Worm (Caenorhabditis elegans) whole organism, young adult: ENCODE results near the gene C16C8.14.

Experiments used
- C06A6.2 ChIP-seq: fragments of 200-800 bp; sonication (Bioruptor generic); conservative IDR thresholded peaks from 2 replicates; pipeline ENCODE4 v1.3.6; 2022; ENCODE audit warnings: missing genetic modification characterization, missing compliant biosample characterization
- C17E4.6 ChIP-seq: fragments of 200-800 bp; sonication (Bioruptor generic); IDR thresholded peaks from 2 replicates; pipeline ENCODE4 v1.3.6; 2022; ENCODE audit warnings: missing genetic modification reagents, missing genetic modification characterization, missing compliant biosample characterization
- F10E7.11 ChIP-seq: sonication (generic microtip); optimal IDR thresholded peaks from 2 replicates; lab custom pipeline; 2017; ENCODE audit warnings: mild to moderate bottlenecking, missing genetic modification characterization, moderate library complexity, missing compliant biosample characterization
- F49E8.2 ChIP-seq: sonication (generic microtip); optimal IDR thresholded peaks from 3 replicates; lab custom pipeline; 2017; ENCODE audit warnings: missing genetic modification characterization, mild to moderate bottlenecking, missing compliant biosample characterization, antibody characterized with exemption, moderate library complexity; ENCODE audit not compliant: insufficient read depth
- K11D2.4 ChIP-seq: fragments of 200-800 bp; sonication (Bioruptor generic); IDR thresholded peaks from 2 replicates; pipeline ENCODE4 v1.3.6; 2022; ENCODE audit warnings: missing genetic modification reagents, missing genetic modification characterization, missing compliant biosample characterization
- T07F8.4 ChIP-seq: sonication (generic microtip); optimal IDR thresholded peaks from 2 replicates; lab custom pipeline; 2016; ENCODE audit warnings: mild to moderate bottlenecking, missing genetic modification characterization, moderate library complexity, missing compliant biosample characterization
- Y53F4B.3 ChIP-seq: fragments of 200-800 bp; sonication (Bioruptor generic); IDR thresholded peaks from 2 replicates; pipeline ENCODE4 v1.3.6; 2022; ENCODE audit warnings: missing genetic modification reagents, missing genetic modification characterization, missing compliant biosample characterization
- Y53G8AR.9 ChIP-seq: fragments of 200-800 bp; sonication (Bioruptor generic); conservative IDR thresholded peaks from 2 replicates; pipeline ENCODE4 v1.3.6; 2022; ENCODE audit warnings: missing genetic modification reagents, missing genetic modification characterization, missing compliant biosample characterization
- Y56A3A.18 ChIP-seq: fragments of 200-800 bp; sonication (Bioruptor generic); IDR thresholded peaks from 2 replicates; pipeline ENCODE4 v1.3.6; 2022; ENCODE audit warnings: missing genetic modification reagents, missing genetic modification characterization, missing compliant biosample characterization
- ama-1 ChIP-seq, 3 experiments: fragments of 150-350 bp in 1 of 3; sonication (generic microtip) in 2 of 3; optimal IDR thresholded peaks; 2 replicates each; lab custom pipeline; 2014 to 2018; ENCODE audit warnings: missing biosample characterization in 2 of 3, missing genetic modification characterization in 2 of 3, missing genetic modification reagents in 2 of 3
- aptf-2 ChIP-seq: fragments of 200-800 bp; sonication (Bioruptor generic); conservative IDR thresholded peaks from 2 replicates; pipeline ENCODE4 v1.3.6; 2022; ENCODE audit warnings: missing genetic modification reagents, missing genetic modification characterization, missing compliant biosample characterization
- aptf-3 ChIP-seq: fragments of 200-800 bp; sonication (Bioruptor generic); IDR thresholded peaks from 2 replicates; pipeline ENCODE4 v1.3.6; 2022; ENCODE audit warnings: missing genetic modification characterization, missing compliant biosample characterization
- atf-7 ChIP-seq: sonication (generic microtip); optimal IDR thresholded peaks from 2 replicates; lab custom pipeline; 2017; ENCODE audit warnings: mild to moderate bottlenecking, missing genetic modification characterization, missing compliant biosample characterization
- attf-6 ChIP-seq: fragments of 200-800 bp; sonication (Bioruptor generic); IDR thresholded peaks from 2 replicates; pipeline ENCODE4 v1.3.6; 2022; ENCODE audit warnings: missing genetic modification reagents, missing genetic modification characterization, missing compliant biosample characterization
- ccch-3 ChIP-seq: fragments of 200-800 bp; sonication (Bioruptor generic); optimal IDR thresholded peaks from 2 replicates; lab custom pipeline; 2018; ENCODE audit warnings: mild to moderate bottlenecking, missing genetic modification characterization, missing compliant biosample characterization
- ceh-27 ChIP-seq: fragments of 200-800 bp; sonication (Bioruptor generic); optimal IDR thresholded peaks from 2 replicates; lab custom pipeline; 2018; ENCODE audit warnings: mild to moderate bottlenecking, missing genetic modification characterization, moderate library complexity, missing compliant biosample characterization
- ceh-58 ChIP-seq: fragments of 200-800 bp; sonication (Bioruptor generic); IDR thresholded peaks from 2 replicates; pipeline ENCODE4 v1.3.6; 2022; ENCODE audit warnings: missing genetic modification characterization, missing compliant biosample characterization
- ceh-79 ChIP-seq: sonication (generic microtip); optimal IDR thresholded peaks from 2 replicates; lab custom pipeline; 2017; ENCODE audit warnings: mild to moderate bottlenecking, missing genetic modification characterization, missing compliant biosample characterization
- dox-1 ChIP-seq: fragments of 200-800 bp; sonication (Bioruptor generic); IDR thresholded peaks from 2 replicates; pipeline ENCODE4 v1.3.6; 2022; ENCODE audit warnings: missing genetic modification reagents, missing genetic modification characterization, missing compliant biosample characterization
- dpl-1 ChIP-seq: fragments of 150-350 bp; optimal IDR thresholded peaks from 2 replicates; lab custom pipeline; 2014; ENCODE audit warnings: missing biosample characterization, missing genetic modification reagents, missing genetic modification characterization
- efl-1 ChIP-seq: fragments of 150-350 bp; optimal IDR thresholded peaks from 2 replicates; lab custom pipeline; 2014; ENCODE audit warnings: missing biosample characterization, missing genetic modification reagents, missing genetic modification characterization
- egl-18 ChIP-seq: fragments of 200-800 bp; sonication (Bioruptor generic); IDR thresholded peaks from 2 replicates; pipeline ENCODE4 v1.3.6; 2022; ENCODE audit warnings: missing genetic modification reagents, missing genetic modification characterization, missing compliant biosample characterization
- egrh-3 ChIP-seq: fragments of 200-800 bp; sonication (Bioruptor generic); IDR thresholded peaks from 2 replicates; pipeline ENCODE4 v1.3.6; 2022; ENCODE audit warnings: missing genetic modification reagents, missing genetic modification characterization, missing compliant biosample characterization
- gei-17 ChIP-seq: fragments of 200-800 bp; sonication (Bioruptor generic); optimal IDR thresholded peaks from 2 replicates; lab custom pipeline; 2018; ENCODE audit warnings: mild to moderate bottlenecking, missing genetic modification characterization, missing compliant biosample characterization
- hsf-1 ChIP-seq: fragments of 200-800 bp; sonication (Bioruptor generic); IDR thresholded peaks from 2 replicates; pipeline ENCODE4 v1.3.6; 2022; ENCODE audit warnings: missing genetic modification reagents, missing genetic modification characterization, missing compliant biosample characterization
- lag-1 ChIP-seq: fragments of 200-800 bp; sonication (Bioruptor generic); IDR thresholded peaks from 2 replicates; pipeline ENCODE4 v1.3.6; 2022; ENCODE audit warnings: missing genetic modification reagents, missing genetic modification characterization, missing compliant biosample characterization
- lin-26 ChIP-seq: fragments of 200-800 bp; sonication (Bioruptor generic); IDR thresholded peaks from 2 replicates; pipeline ENCODE4 v1.3.6; 2022; ENCODE audit warnings: missing genetic modification reagents, missing genetic modification characterization, missing compliant biosample characterization
- lin-54 ChIP-seq: fragments of 200-800 bp; sonication (Bioruptor generic); optimal IDR thresholded peaks from 2 replicates; lab custom pipeline; 2018; ENCODE audit warnings: mild to moderate bottlenecking, missing genetic modification characterization, missing compliant biosample characterization
- lsl-1 ChIP-seq: fragments of 200-800 bp; sonication (Bioruptor generic); optimal IDR thresholded peaks from 2 replicates; lab custom pipeline; 2018; ENCODE audit warnings: mild to moderate bottlenecking, missing genetic modification characterization, moderate library complexity, missing compliant biosample characterization
- madf-3 ChIP-seq: fragments of 200-800 bp; sonication (Bioruptor generic); IDR thresholded peaks from 2 replicates; pipeline ENCODE4 v1.3.6; 2022; ENCODE audit warnings: missing genetic modification reagents, missing genetic modification characterization, missing compliant biosample characterization
- mel-28 ChIP-seq: sonication (generic microtip); optimal IDR thresholded peaks from 2 replicates; lab custom pipeline; 2016; ENCODE audit warnings: borderline replicate concordance, mild to moderate bottlenecking, missing genetic modification characterization, missing compliant biosample characterization
- nfya-1 ChIP-seq: sonication (generic microtip); optimal IDR thresholded peaks from 2 replicates; lab custom pipeline; 2017; ENCODE audit warnings: antibody characterized with exemption, missing compliant biosample characterization, missing genetic modification characterization, borderline replicate concordance; ENCODE audit not compliant: insufficient read depth
- nfyb-1 ChIP-seq: fragments of 200-800 bp; sonication (Bioruptor generic); IDR thresholded peaks from 2 replicates; pipeline ENCODE4 v1.3.6; 2022; ENCODE audit warnings: missing genetic modification reagents, missing genetic modification characterization, missing compliant biosample characterization
- rcor-1 ChIP-seq: fragments of 200-800 bp; sonication (Bioruptor generic); IDR thresholded peaks from 2 replicates; pipeline ENCODE4 v1.3.6; 2022; ENCODE audit warnings: missing genetic modification reagents, missing genetic modification characterization, missing compliant biosample characterization
- sea-2 ChIP-seq: fragments of 200-800 bp; sonication (Bioruptor generic); IDR thresholded peaks from 2 replicates; pipeline ENCODE4 v1.3.6; 2022; ENCODE audit warnings: missing genetic modification characterization, missing compliant biosample characterization
- snpc-4 ChIP-seq, 5 experiments: fragments of 150-350 bp in 1 of 5; sonication (generic microtip) in 4 of 5; optimal IDR thresholded peaks; 2 replicates each; lab custom pipeline; 2014 to 2018; ENCODE audit warnings: missing genetic modification characterization in 5 of 5, missing biosample characterization in 3 of 5, antibody characterized with exemption in 2 of 5, mild to moderate bottlenecking in 2 of 5, missing compliant biosample characterization in 2 of 5, missing genotype in 2 of 5, moderate library complexity in 2 of 5, missing genetic modification reagents in 1 of 5
- unc-130 ChIP-seq: sonication (generic microtip); optimal IDR thresholded peaks from 2 replicates; lab custom pipeline; 2016; ENCODE audit warnings: missing genetic modification reagents, missing genetic modification characterization, missing compliant biosample characterization
- zfh-2 ChIP-seq: fragments of 200-800 bp; sonication (Bioruptor generic); conservative IDR thresholded peaks from 2 replicates; pipeline ENCODE4 v1.3.6; 2022; ENCODE audit warnings: missing genetic modification reagents, missing genetic modification characterization, missing compliant biosample characterization
- ztf-18 ChIP-seq: sonication (generic microtip); optimal IDR thresholded peaks from 2 replicates; lab custom pipeline; 2016; ENCODE audit warnings: missing genotype, mild to moderate bottlenecking, missing genetic modification characterization, missing compliant biosample characterization
- ztf-28 ChIP-seq: fragments of 200-800 bp; sonication (Bioruptor generic); IDR thresholded peaks from 2 replicates; pipeline ENCODE4 v1.3.6; 2022; ENCODE audit warnings: missing genetic modification reagents, missing genetic modification characterization, missing compliant biosample characterization

C16C8.14 gene

DNA sequence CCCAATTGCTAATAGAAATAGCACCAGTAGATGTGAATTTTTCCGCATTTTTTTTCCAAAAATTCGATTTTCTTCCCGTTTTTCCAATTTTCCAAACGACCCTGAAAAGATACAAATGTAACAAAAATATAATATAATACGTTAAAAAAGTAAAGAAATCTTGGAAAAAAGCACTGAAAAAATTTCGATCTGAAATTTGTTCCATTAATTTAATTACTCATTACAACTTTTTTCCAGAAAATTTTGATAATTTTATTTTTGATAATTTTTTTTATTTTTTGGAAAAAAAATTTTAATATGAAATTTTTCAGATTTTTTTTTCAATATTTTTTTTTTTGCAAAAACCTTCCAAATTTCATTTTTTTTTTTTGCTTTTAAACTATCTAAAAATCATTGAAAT, 13.2 kb upstream of the C16C8.14 start, which contains the start of gene skpo-2:
skpo-2 (minus strand) TSS at position 101 of the 400 bp plus-strand sequence.
- TF ChIP-seq ccch-3 (no peak), aptf-3 (GFP tag; lab: Robert Waterston, UW) (no peak), lin-26 (GFP tag; lab: Robert Waterston, UW) (no peak)
- TF ChIP-seq, all 124 proteins: peak for 0

DNA sequence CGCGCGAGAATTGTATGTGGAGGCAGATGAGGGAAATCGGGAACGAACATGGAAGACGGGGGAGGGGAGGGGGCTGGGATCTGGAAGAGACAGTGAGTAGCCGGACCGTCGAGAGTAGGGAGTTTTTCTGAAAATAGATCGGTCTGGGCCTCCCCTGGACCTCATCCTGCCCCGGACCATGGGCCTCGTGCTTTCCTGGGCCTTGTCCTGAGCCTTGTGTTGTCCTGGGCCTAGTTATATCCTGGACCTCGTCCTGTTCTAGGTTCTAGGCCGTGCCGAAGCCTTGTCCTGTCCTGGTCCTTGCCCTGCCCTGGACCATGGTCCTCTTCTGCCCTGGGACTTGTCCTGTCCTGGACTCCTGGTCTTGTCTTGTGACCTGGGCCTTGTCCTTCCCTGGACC, 12.2 kb upstream of the C16C8.14 start:
- TF ChIP-seq nfya-1 (tag; lab: Kevin White, UChicago) (no peak), egrh-3 (GFP tag; lab: Robert Waterston, UW) (peak; percentile 43; the same call in 1 of the 2 replicates), zfh-2 (GFP tag; lab: Robert Waterston, UW) (peak; percentile 58), aptf-3 (GFP tag; lab: Robert Waterston, UW) (0 out of 2 replicates have a peak, but pooled peaks have one; percentile 46)

DNA sequence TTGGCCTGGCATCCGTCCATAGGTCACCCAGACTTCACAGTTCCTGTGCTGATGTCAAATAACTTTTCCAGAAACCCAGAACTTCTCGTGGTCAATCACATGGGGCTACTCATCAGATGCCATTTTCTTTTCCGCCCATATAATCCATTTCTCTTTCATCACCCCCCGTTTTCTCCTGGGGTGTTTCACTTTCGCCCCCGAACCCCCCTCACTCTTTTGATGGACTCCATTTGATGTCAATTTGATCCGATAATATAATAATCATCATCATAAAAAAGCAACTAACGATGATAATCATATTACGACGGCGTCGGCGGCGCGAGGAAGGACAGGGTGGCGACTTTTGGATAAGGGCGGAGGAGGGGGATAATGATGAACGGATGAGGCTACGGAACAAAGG, 11.3 kb upstream of the C16C8.14 start:
- TF ChIP-seq dox-1 (GFP tag; lab: Robert Waterston, UW) (no peak), rcor-1 (no peak), dpl-1 (GFP tag; lab: Kevin White, UChicago) (no peak), T07F8.4 (tag; lab: Kevin White, UChicago) (no peak), aptf-2 (GFP tag; lab: Robert Waterston, UW) (no peak), lsl-1 (GFP tag; lab: Kevin White, UChicago) (no peak), mel-28 (tag; lab: Kevin White, UChicago) (no peak), ceh-79 (tag; lab: Kevin White, UChicago) (no peak), F49E8.2 (tag; lab: Kevin White, UChicago) (no peak), egl-18 (GFP tag; lab: Robert Waterston, UW) (no peak), Y53F4B.3 (GFP tag; lab: Robert Waterston, UW) (no peak), gei-17 (GFP tag; lab: Kevin White, UChicago) (no peak), ama-1 (optimal IDR thresholded peaks at IDR 0.05; lab: Kevin White, UChicago) (no peak), ama-1 (GFP tag; optimal IDR thresholded peaks at IDR 0.05; lab: Kevin White, UChicago) (no peak), Y53G8AR.9 (no peak), hsf-1 (GFP tag; lab: Robert Waterston, UW) (no peak)

DNA sequence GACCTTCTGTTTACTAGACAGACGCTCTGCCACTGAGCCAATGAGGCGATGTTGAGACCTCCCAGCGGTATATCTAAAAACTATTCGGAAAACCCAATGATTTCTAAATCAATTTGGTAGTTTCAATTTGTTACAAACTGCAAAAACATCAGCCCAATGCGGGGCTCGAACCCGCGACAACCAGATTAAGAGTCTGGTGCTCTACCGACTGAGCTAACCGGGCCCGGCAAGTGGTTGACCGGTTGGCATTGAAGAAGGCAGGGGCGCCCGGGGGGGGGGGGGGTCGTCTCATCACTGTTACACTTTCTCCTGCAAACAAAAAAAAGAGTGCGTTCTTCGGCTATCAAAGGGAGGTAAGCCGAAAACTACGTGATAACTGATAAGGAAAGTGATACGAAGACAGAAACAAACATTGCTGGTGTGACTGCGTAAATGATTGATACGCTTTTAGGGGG, 10.3 kb upstream of the C16C8.14 start:
- TF ChIP-seq atf-7 (tag; lab: Kevin White, UChicago): peak; percentile 75
- no peak for TF ChIP-seq K11D2.4
- TF ChIP-seq sea-2: no peak
- TF ChIP-seq F49E8.2 (tag; lab: Kevin White, UChicago): no peak
- TF ChIP-seq unc-130: peak; percentile 19
- TF ChIP-seq C17E4.6 (GFP tag; lab: Robert Waterston, UW): peak; percentile 77
- no peak for TF ChIP-seq Y53F4B.3 (GFP tag; lab: Robert Waterston, UW)
- peak; percentile 87 for TF ChIP-seq Y56A3A.18
- TF ChIP-seq dpl-1 (GFP tag; lab: Kevin White, UChicago): no peak
- TF ChIP-seq ztf-28 (GFP tag; lab: Robert Waterston, UW): no peak
- no peak for TF ChIP-seq egl-18 (GFP tag; lab: Robert Waterston, UW)
- no peak for TF ChIP-seq madf-3 (GFP tag; lab: Robert Waterston, UW)
- TF ChIP-seq ceh-27 (GFP tag; lab: Kevin White, UChicago): peak; percentile 48
- no peak for TF ChIP-seq efl-1 (GFP tag; lab: Kevin White, UChicago)
- peak; percentile 66 for TF ChIP-seq ztf-18 (tag; lab: Kevin White, UChicago)
- peak; percentile 58 for TF ChIP-seq snpc-4 (GFP tag; optimal IDR thresholded peaks at IDR 0.05; lab: Kevin White, UChicago)
- peak in 3 of 4 experiments; percentile 47 to 66 (median 60) for TF ChIP-seq snpc-4 (tag; optimal IDR thresholded peaks at IDR 0.05; lab: Kevin White, UChicago)
- peak; percentile 43; the same call in 1 of the 2 replicates for TF ChIP-seq rcor-1
- peak; percentile 65 for TF ChIP-seq F10E7.11 (tag; lab: Kevin White, UChicago)
- TF ChIP-seq nfyb-1: peak; percentile 88
- peak; percentile 59 for TF ChIP-seq lin-54 (GFP tag; lab: Kevin White, UChicago)
- no peak for TF ChIP-seq lag-1
- peak; percentile 75 for TF ChIP-seq ceh-79 (tag; lab: Kevin White, UChicago)
- 0 out of 2 replicates have a peak, but pooled peaks have one; percentile 39 for TF ChIP-seq attf-6
- TF ChIP-seq ceh-58: 0 out of 2 replicates have a peak, but pooled peaks have one; percentile 54
- TF ChIP-seq zfh-2 (GFP tag; lab: Robert Waterston, UW): peak; percentile 92
- TF ChIP-seq C06A6.2 (GFP tag; lab: Robert Waterston, UW): peak; percentile 30; the same call in 1 of the 2 replicates
